Fruit fly (Drosophila melanogaster): ENCODE results near the gene CG16890.

The CG16890 gene

DNA sequence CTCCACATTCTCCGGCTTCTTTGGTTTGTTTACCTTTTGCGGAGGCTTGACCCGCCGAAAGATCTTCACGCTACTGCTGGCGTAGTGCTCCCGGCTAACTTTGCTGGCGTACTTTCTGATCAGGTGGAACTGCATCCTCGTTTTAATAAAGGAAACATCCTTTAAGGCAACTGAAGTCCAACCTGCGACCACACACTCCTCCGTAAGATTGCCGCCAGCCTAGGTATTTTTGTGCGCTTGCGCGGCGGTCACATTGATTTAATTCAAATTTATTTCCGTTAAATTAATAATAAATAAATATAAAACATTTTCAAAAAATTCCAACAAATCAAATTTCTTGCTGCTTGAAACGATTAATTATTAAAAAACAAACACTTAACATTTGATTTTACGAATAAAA, 43.4 kb upstream of the CG16890 start, which contains the start of gene PolG1:
Gene PolG1 (minus strand): TSS at position 216 of the 400 bp plus-strand sequence.
- TF ChIP-seq Usf (GFP tag; optimal IDR thresholded peaks at IDR 0.05) (no peak), her (GFP tag; optimal IDR thresholded peaks at IDR 0.05) (no peak), Rfx (GFP tag; IDR thresholded peaks at IDR 0.05) (no peak), knrl (GFP tag; IDR thresholded peaks at IDR 0.05; ENCODE audit: partially characterized antibody) (no peak), CG2116 (GFP tag; optimal IDR thresholded peaks at IDR 0.05) (peak; percentile 12), Mrtf (GFP tag; IDR thresholded peaks at IDR 0.05) (no peak), abd-A (tag; optimal IDR thresholded peaks at IDR 0.05) (no peak), CG4617 (GFP tag; optimal IDR thresholded peaks at IDR 0.05; ENCODE audit: borderline replicate concordance) (peak; percentile 22), Myb (GFP tag; optimal IDR thresholded peaks at IDR 0.05) (peak; percentile 81), exex (tag; optimal IDR thresholded peaks at IDR 0.05) (no peak), tna (GFP tag; IDR thresholded peaks at IDR 0.05; ENCODE audit: partially characterized antibody) (no peak), lola (GFP tag; optimal IDR thresholded peaks at IDR 0.05) (no peak), BEAF-32 (GFP tag; optimal IDR thresholded peaks at IDR 0.05) (peak; percentile 28), row (GFP tag; IDR thresholded peaks at IDR 0.05) (no peak), lilli (GFP tag; optimal IDR thresholded peaks at IDR 0.05) (no peak), YL-1 (GFP tag; optimal IDR thresholded peaks at IDR 0.05) (peak; percentile 24), crc (GFP tag; optimal IDR thresholded peaks at IDR 0.05) (no peak), pzg (GFP tag; optimal IDR thresholded peaks at IDR 0.05) (peak; percentile 29), CG13287 (GFP tag; IDR thresholded peaks at IDR 0.05; ENCODE audit: partially characterized antibody) (peak; percentile 28; the same call in 1 of the 2 replicates), lab (GFP tag; optimal IDR thresholded peaks at IDR 0.05) (no peak), hb (GFP tag; IDR thresholded peaks at IDR 0.05; ENCODE audit: partially characterized antibody) (no peak), CG10366 (GFP tag; IDR thresholded peaks at IDR 0.05) (no peak), CG15011 (GFP tag; optimal IDR thresholded peaks at IDR 0.05) (no peak), CG34224 (GFP tag; IDR thresholded peaks at IDR 0.05; ENCODE audit: partially characterized antibody) (peak; percentile 20; the same call in 1 of the 3 replicates), amos (GFP tag; IDR thresholded peaks at IDR 0.05; ENCODE audit: partially characterized antibody) (0 out of 2 replicates have a peak, but pooled peaks have one; percentile 8), E2f2 (GFP tag; IDR thresholded peaks at IDR 0.05) (peak; percentile 31), Meics (GFP tag; optimal IDR thresholded peaks at IDR 0.05) (no peak), gfzf (GFP tag; optimal IDR thresholded peaks at IDR 0.05) (peak; percentile 66), HLHmδ (GFP tag; optimal IDR thresholded peaks at IDR 0.05) (no peak), CG10565 (GFP tag; optimal IDR thresholded peaks at IDR 0.05) (no peak), prd (optimal IDR thresholded peaks at IDR 0.05) (no peak), prd (GFP tag; IDR thresholded peaks at IDR 0.05) (no peak), Hmx (GFP tag; optimal IDR thresholded peaks at IDR 0.05) (no peak), gsb (GFP tag; IDR thresholded peaks at IDR 0.05) (no peak), CG10321 (GFP tag; IDR thresholded peaks at IDR 0.05) (no peak), CG15696 (tag; optimal IDR thresholded peaks at IDR 0.05) (no peak), Sox102F (GFP tag; optimal IDR thresholded peaks at IDR 0.05) (no peak), MBD-R2 (GFP tag; IDR thresholded peaks at IDR 0.05) (peak; percentile 58), trem (tag; optimal IDR thresholded peaks at IDR 0.05) (no peak), bsh (GFP tag; optimal IDR thresholded peaks at IDR 0.05) (no peak), dysf (GFP tag; IDR thresholded peaks at IDR 0.05) (no peak), D19B (GFP tag; optimal IDR thresholded peaks at IDR 0.05) (no peak), Dp (GFP tag; optimal IDR thresholded peaks at IDR 0.05) (peak; percentile 38), Optix (GFP tag; IDR thresholded peaks at IDR 0.05) (no peak), CG15601 (tag; optimal IDR thresholded peaks at IDR 0.05) (no peak), CG10959 (GFP tag; IDR thresholded peaks at IDR 0.05) (no peak), tio (GFP tag; optimal IDR thresholded peaks at IDR 0.05) (no peak), dmrt99B (tag; optimal IDR thresholded peaks at IDR 0.05) (no peak), sim (GFP tag; IDR thresholded peaks at IDR 0.05) (no peak), ftz-f1 (GFP tag; optimal IDR thresholded peaks at IDR 0.05) (no peak)
